Worm (Caenorhabditis elegans) whole organism, midembryonic: ENCODE measurements around the gene C33E10.10.
"Not testable (repeated sequence)": the region's sequence is repeated elsewhere in the genome, so short reads cannot be mapped to it uniquely, and the experiment has no call there.

Experiments used
- T22C8.4 ChIP-seq: fragments of 200-800 bp; sonication (Bioruptor generic); IDR thresholded peaks from 2 replicates; pipeline ENCODE4 v1.3.6; 2022; ENCODE audit warnings: missing genetic modification characterization, missing compliant biosample characterization
- cog-1 ChIP-seq: sonication (generic microtip); optimal IDR thresholded peaks from 2 replicates; lab custom pipeline; 2016; ENCODE audit warnings: missing genetic modification characterization, missing compliant biosample characterization
- flt-1 ChIP-seq: fragments of 200-800 bp; sonication (Bioruptor generic); IDR thresholded peaks from 2 replicates; pipeline ENCODE4 v1.3.6; 2022; ENCODE audit warnings: missing genetic modification characterization, missing compliant biosample characterization
- klf-2 ChIP-seq: fragments of 200-800 bp; sonication (Bioruptor generic); conservative IDR thresholded peaks from 2 replicates; pipeline ENCODE4 v1.3.6; 2022; ENCODE audit warnings: missing genetic modification reagents, missing genetic modification characterization, missing compliant biosample characterization
- med-1 ChIP-seq: sonication (generic microtip); optimal IDR thresholded peaks from 2 replicates; lab custom pipeline; 2017; ENCODE audit warnings: missing genetic modification characterization, mild to moderate bottlenecking, missing compliant biosample characterization, antibody characterized with exemption, missing genetic modification reagents; ENCODE audit not compliant: insufficient read depth
- ref-1 ChIP-seq: fragments of 200-800 bp; sonication (Bioruptor generic); conservative IDR thresholded peaks from 2 replicates; pipeline ENCODE4 v1.3.6; 2022; ENCODE audit warnings: missing genetic modification reagents, missing genetic modification characterization, missing compliant biosample characterization
- tab-1 ChIP-seq: fragments of 200-800 bp; sonication (Bioruptor generic); IDR thresholded peaks from 2 replicates; pipeline ENCODE4 v1.3.6; 2022; ENCODE audit warnings: missing genetic modification characterization, missing compliant biosample characterization
- ztf-23 ChIP-seq: fragments of 200-800 bp; sonication (Bioruptor generic); IDR thresholded peaks from 2 replicates; pipeline ENCODE4 v1.3.6; 2022; ENCODE audit warnings: missing genetic modification reagents, missing genetic modification characterization, missing compliant biosample characterization
- ztf-29 ChIP-seq: fragments of 200-800 bp; sonication (Bioruptor generic); IDR thresholded peaks from 2 replicates; pipeline ENCODE4 v1.3.6; 2022; ENCODE audit warnings: missing genetic modification reagents, missing genetic modification characterization, missing compliant biosample characterization

C33E10.10 gene

DNA sequence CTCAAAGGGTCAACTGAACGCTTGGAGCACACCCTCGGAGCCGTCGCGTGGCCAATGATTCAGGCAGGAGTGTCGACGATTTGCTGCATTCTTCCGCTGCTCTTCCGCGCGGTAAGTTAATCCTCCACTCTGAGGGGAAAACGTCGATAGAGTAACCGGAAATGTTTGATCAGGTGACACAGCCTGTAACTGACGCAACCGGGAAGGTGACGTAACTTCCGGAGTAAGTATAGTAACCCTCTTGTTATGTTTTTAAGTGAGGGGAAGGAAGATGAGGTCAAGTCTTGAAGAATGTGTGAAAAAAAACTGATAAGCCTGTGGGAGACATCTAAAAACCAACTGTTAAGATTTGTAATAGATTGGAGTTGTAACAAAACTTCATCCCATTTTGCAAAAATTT is 23.2 kb upstream of the C33E10.10 start:
- TF ChIP-seq ztf-29 (GFP tag; lab: Robert Waterston, UW) (no peak), ref-1 (no peak), flt-1 (GFP tag; lab: Robert Waterston, UW) (no peak), T22C8.4 (GFP tag; lab: Robert Waterston, UW) (no peak), klf-2 (GFP tag; lab: Robert Waterston, UW) (no peak), ztf-23 (no peak), tab-1 (GFP tag; lab: Robert Waterston, UW) (no peak), cog-1 (tag; lab: Kevin White, UChicago) (no peak), med-1 (GFP tag; lab: Kevin White, UChicago) (no peak)

- TF ChIP-seq flt-1 (GFP tag; lab: Robert Waterston, UW) (no peak), ref-1 (no peak), T22C8.4 (GFP tag; lab: Robert Waterston, UW) (no peak), ztf-23 (no peak), klf-2 (GFP tag; lab: Robert Waterston, UW) (no peak), cog-1 (tag; lab: Kevin White, UChicago) (no peak), ztf-29 (GFP tag; lab: Robert Waterston, UW) (no peak), tab-1 (GFP tag; lab: Robert Waterston, UW) (no peak), med-1 (GFP tag; lab: Kevin White, UChicago) (no peak)
Observed at ce11 chrX:17320572-17320971, 18.8 kb upstream of the C33E10.10 start.

DNA sequence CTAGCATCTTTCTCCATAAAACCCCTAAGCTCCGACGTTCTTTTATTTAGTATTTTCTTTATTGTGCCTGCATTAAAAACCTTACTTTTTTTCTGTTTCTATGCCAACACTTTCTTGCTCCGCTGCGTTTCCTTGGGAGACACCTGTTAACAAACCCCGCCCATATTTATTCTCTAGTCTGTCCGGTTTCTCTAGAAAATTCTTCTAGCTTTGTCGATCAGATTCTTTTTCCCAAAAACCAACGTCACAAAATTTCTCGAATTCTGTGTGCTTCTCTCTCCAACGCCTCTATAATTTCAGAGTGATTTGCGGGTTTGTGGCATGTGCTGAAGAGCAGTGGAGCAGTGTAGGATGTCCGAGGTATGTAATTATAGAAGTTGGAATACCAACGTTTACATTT is 16.5 kb upstream of the C33E10.10 start, which contains the start of gene ptr-5:
TSS of gene ptr-5 (plus strand) at position 301 of the 400 bp plus-strand sequence.
- TF ChIP-seq ref-1 (no peak), med-1 (GFP tag; lab: Kevin White, UChicago) (no peak), cog-1 (tag; lab: Kevin White, UChicago) (no peak), klf-2 (GFP tag; lab: Robert Waterston, UW) (no peak), ztf-23 (no peak), tab-1 (GFP tag; lab: Robert Waterston, UW) (no peak), flt-1 (GFP tag; lab: Robert Waterston, UW) (no peak)

ce11 chrX:17314948-17315347 is 13.1 kb upstream of the C33E10.10 start:
- TF ChIP-seq T22C8.4 (GFP tag; lab: Robert Waterston, UW) (no peak), flt-1 (GFP tag; lab: Robert Waterston, UW) (no peak), ref-1 (no peak), tab-1 (GFP tag; lab: Robert Waterston, UW) (0 out of 2 replicates have a peak, but pooled peaks have one; percentile 33), cog-1 (tag; lab: Kevin White, UChicago) (peak; percentile 31), ztf-29 (GFP tag; lab: Robert Waterston, UW) (0 out of 2 replicates have a peak, but pooled peaks have one; percentile 14)

DNA sequence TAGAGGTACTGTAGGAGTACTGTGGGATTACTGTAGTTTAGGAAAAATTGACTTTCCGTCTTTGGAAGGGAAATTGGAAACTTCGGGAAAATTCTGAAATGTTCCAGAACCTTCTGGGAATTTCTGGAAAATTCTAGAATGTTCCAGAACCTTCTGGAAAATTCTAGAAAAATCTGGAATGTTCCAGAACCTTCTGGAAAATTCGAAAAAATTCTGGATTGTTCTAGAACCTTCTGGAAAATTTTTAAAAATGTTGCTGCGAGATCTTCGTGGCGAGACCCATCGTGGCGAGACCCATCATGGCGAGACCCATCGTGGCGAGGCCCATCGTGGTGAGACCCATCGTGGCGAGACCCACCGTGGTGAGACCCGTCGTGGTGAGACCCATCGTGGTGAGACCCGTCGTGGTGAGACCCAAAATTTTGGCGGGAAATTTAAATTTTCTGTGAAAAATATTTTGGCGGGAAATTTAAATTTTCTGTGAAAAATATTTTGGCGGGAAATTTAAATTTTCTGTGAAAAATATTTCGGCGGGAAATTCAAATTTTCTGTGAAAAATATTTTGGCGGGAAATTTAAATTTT is 9.0 kb upstream of the C33E10.10 start, which contains the start of gene C53C11.4:
TSS of gene C53C11.4 (plus strand) at position 179 of the 583 bp plus-strand sequence.
- TF ChIP-seq med-1 (GFP tag; lab: Kevin White, UChicago); ztf-29 (GFP tag; lab: Robert Waterston, UW); klf-2 (GFP tag; lab: Robert Waterston, UW): not testable (repeated sequence)

ce11 chrX:17304920-17305319 is 3.1 kb upstream of the C33E10.10 start, which contains the start of gene C33E10.1:
TSS of gene C33E10.1 (plus strand) at chrX:17305220.
- 0 out of 2 replicates have a peak, but pooled peaks have one; percentile 25 for TF ChIP-seq ztf-23
- TF ChIP-seq flt-1 (GFP tag; lab: Robert Waterston, UW) = peak; percentile 30; the same call in 1 of the 2 replicates

DNA sequence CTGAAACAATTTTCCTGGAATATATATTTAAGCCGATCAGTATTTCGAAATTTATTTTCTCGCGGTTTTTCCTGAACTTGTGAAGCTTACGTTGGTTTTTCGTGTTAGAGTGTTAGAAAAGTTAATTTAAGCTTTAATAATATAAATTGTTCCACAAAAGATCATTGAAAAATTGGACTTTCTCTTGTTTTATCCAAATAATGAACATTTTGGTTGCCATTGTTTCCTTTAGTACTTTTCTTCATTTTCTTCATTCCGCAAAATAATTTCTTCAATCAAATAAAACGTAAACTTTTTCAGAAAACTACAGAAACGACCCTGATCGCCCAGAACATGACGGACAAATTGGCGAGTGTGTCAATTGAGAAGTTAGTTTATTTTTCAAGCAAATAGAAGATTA is 619 bp upstream of the C33E10.10 start, which contains the start of gene fbxa-120:
TSS of gene fbxa-120 (plus strand) at position 301 of the 400 bp plus-strand sequence.
- TF ChIP-seq ztf-29 (GFP tag; lab: Robert Waterston, UW) = no peak
- TF ChIP-seq tab-1 (GFP tag; lab: Robert Waterston, UW) = no peak
- TF ChIP-seq klf-2 (GFP tag; lab: Robert Waterston, UW) = no peak
- no peak for TF ChIP-seq ztf-23
- no peak for TF ChIP-seq med-1 (GFP tag; lab: Kevin White, UChicago)
- TF ChIP-seq ref-1 = no peak
- no peak for TF ChIP-seq cog-1 (tag; lab: Kevin White, UChicago)

DNA sequence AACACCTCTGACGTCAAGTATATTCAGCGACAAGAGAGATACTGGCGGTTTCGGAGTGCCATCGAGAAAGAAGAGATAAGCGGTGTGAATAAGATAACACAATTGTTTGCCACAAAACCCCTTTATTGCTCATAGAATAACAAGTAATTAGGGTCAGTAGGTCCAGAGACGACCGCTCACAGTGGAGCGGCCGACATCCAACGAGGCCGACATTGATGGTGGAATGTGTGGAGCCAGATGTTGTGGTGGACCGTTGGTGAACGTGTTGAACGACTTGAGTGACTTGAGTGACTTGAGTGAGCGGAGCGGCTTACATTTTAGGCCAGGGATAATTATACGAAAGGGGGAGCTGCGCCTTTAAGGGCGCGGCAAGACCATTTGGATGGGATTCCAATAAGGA is 1.1 kb downstream of the C33E10.10 start:
- TF ChIP-seq ztf-23 (no peak), tab-1 (GFP tag; lab: Robert Waterston, UW) (0 out of 2 replicates have a peak, but pooled peaks have one; percentile 15), klf-2 (GFP tag; lab: Robert Waterston, UW) (no peak)

DNA sequence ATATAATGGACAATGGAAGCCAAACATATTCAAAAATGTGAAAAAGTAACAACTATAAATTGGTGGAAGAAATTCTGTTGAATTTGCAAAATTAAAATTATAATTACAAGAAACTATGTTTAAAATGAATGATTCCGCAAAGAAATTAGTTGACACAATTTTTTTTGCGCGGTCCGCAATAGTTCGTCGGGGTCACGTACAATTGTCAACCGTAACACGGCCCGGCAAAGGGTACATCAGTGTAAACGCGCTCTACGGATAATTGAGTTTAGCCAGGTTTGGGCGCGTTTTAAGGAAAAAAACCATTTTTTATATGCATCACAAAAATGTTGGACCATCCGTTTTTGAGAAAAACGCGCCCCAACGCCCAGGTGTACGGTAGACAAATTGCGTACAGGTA is 4.4 kb downstream of the C33E10.10 start:
- TF ChIP-seq ztf-29 (GFP tag; lab: Robert Waterston, UW) (no peak), tab-1 (GFP tag; lab: Robert Waterston, UW) (no peak), klf-2 (GFP tag; lab: Robert Waterston, UW) (no peak), ref-1 (no peak), cog-1 (tag; lab: Kevin White, UChicago) (no peak), T22C8.4 (GFP tag; lab: Robert Waterston, UW) (no peak), med-1 (GFP tag; lab: Kevin White, UChicago) (no peak), ztf-23 (no peak), flt-1 (GFP tag; lab: Robert Waterston, UW) (no peak)

- TF ChIP-seq med-1 (GFP tag; lab: Kevin White, UChicago) (no peak), ref-1 (no peak), klf-2 (GFP tag; lab: Robert Waterston, UW) (no peak), ztf-23 (no peak), tab-1 (GFP tag; lab: Robert Waterston, UW) (no peak)
Observed at ce11 chrX:17294728-17295127, 7.1 kb downstream of the C33E10.10 start, which contains the start of gene C33E10.8. TSS of gene C33E10.8 (minus strand) at chrX:17294828.
